Worm (Caenorhabditis elegans): ENCODE data around the gene spas-1.
A peak's percentile ranks its signal among the peaks of the same experiment; 100 is the strongest.

Gene spas-1

ce11 chrV:9132043-9132442 lies 43.5 kb upstream of the spas-1 start, which contains the start of gene F21C10.1:
Gene F21C10.1 (plus strand): TSS chrV:9132343.
- no peak for TF ChIP-seq unc-55 (GFP tag; optimal IDR thresholded peaks at IDR 0.05)
- no peak for TF ChIP-seq sma-9 (GFP tag; optimal IDR thresholded peaks at IDR 0.05)
- no peak for TF ChIP-seq sma-9 (tag; optimal IDR thresholded peaks at IDR 0.05)

- peak; percentile 19 for TF ChIP-seq C34F6.9 (tag; optimal IDR thresholded peaks at IDR 0.05)
- TF ChIP-seq lin-11 (tag; optimal IDR thresholded peaks at IDR 0.05) = peak; percentile 21
- no peak for TF ChIP-seq ama-1 (optimal IDR thresholded peaks at IDR 0.05)
- no peak for TF ChIP-seq nhr-237 (tag; optimal IDR thresholded peaks at IDR 0.05)
- TF ChIP-seq egl-27 (tag; optimal IDR thresholded peaks at IDR 0.05) = no peak
- TF ChIP-seq elt-1 (tag; optimal IDR thresholded peaks at IDR 0.05) = no peak
- no peak for TF ChIP-seq nhr-12 (tag; optimal IDR thresholded peaks at IDR 0.05)
- no peak for TF ChIP-seq fos-1 (tag; optimal IDR thresholded peaks at IDR 0.05)
- no peak for TF ChIP-seq zag-1 (tag; optimal IDR thresholded peaks at IDR 0.05)
- TF ChIP-seq unc-62 (GFP tag; optimal IDR thresholded peaks at IDR 0.05) = no peak
- no peak for TF ChIP-seq gmeb-1 (tag; optimal IDR thresholded peaks at IDR 0.05)
These were observed 41.6 kb upstream of the spas-1 start, which contains the start of gene B0222.1 for ce11 chrV:9133950-9134349. Gene B0222.1 (plus strand): TSS chrV:9134255.

DNA sequence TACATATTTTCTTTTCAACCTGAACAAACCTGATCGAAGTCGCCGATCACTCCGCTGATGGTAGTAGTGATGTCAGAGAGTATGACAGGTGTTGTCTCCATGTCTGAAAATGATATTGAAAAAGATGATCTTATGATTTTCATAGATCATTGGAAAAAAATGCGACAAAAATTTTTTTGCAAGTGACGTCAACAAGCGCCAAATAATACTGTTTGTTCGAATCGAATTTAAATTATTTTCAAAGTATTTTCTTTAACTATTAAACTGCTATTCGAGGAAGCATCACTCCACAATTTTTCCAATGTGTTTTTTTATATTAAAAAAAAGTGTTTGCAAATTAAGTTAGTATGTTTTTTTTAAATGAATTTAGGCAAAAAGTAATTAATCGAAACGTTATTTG lies 38.0 kb upstream of the spas-1 start, which contains the start of gene pitr-2:
TSS of gene pitr-2 (minus strand) at position 101 of the 400 bp plus-strand sequence.
- no peak for TF ChIP-seq ZK546.5 (tag; optimal IDR thresholded peaks at IDR 0.05)
- TF ChIP-seq sem-4 (tag; optimal IDR thresholded peaks at IDR 0.05) = no peak
- no peak for TF ChIP-seq nhr-21 (tag; optimal IDR thresholded peaks at IDR 0.05)
- TF ChIP-seq mbf-1 (tag; optimal IDR thresholded peaks at IDR 0.05) = no peak
- no peak for TF ChIP-seq mdl-1 (tag; optimal IDR thresholded peaks at IDR 0.05)
- TF ChIP-seq gmeb-1 (tag; optimal IDR thresholded peaks at IDR 0.05) = no peak
- no peak for TF ChIP-seq fos-1 (tag; optimal IDR thresholded peaks at IDR 0.05)
- TF ChIP-seq mab-5 (tag; optimal IDR thresholded peaks at IDR 0.05) = no peak
- no peak for TF ChIP-seq unc-39 (tag; optimal IDR thresholded peaks at IDR 0.05)
- TF ChIP-seq nhr-11 (tag; optimal IDR thresholded peaks at IDR 0.05) = no peak
- TF ChIP-seq nhr-23 (tag; optimal IDR thresholded peaks at IDR 0.05) = no peak
- TF ChIP-seq peb-1 (tag; optimal IDR thresholded peaks at IDR 0.05) = no peak
- TF ChIP-seq skn-1 (tag; optimal IDR thresholded peaks at IDR 0.05) = no peak
- no peak for TF ChIP-seq unc-55 (GFP tag; optimal IDR thresholded peaks at IDR 0.05)
- no peak for TF ChIP-seq nhr-237 (tag; optimal IDR thresholded peaks at IDR 0.05)
- TF ChIP-seq elt-1 (tag; optimal IDR thresholded peaks at IDR 0.05) = no peak
- TF ChIP-seq lin-39 (tag; optimal IDR thresholded peaks at IDR 0.05) = no peak

- TF ChIP-seq ztf-11 (tag; optimal IDR thresholded peaks at IDR 0.05) (no peak), nhr-10 (tag; optimal IDR thresholded peaks at IDR 0.05) (no peak), ama-1 (optimal IDR thresholded peaks at IDR 0.05) (no peak), nhr-237 (tag; optimal IDR thresholded peaks at IDR 0.05) (no peak), C34F6.9 (tag; optimal IDR thresholded peaks at IDR 0.05) (no peak), nhr-23 (tag; optimal IDR thresholded peaks at IDR 0.05) (no peak), R02D3.7 (tag; optimal IDR thresholded peaks at IDR 0.05) (no peak), sma-3 (GFP tag; optimal IDR thresholded peaks at IDR 0.05) (no peak), ztf-4 (tag; optimal IDR thresholded peaks at IDR 0.05) (no peak), gmeb-1 (tag; optimal IDR thresholded peaks at IDR 0.05) (no peak), lsy-2 (tag; optimal IDR thresholded peaks at IDR 0.05) (no peak), ceh-16 (tag; optimal IDR thresholded peaks at IDR 0.05) (no peak), lin-13 (GFP tag; optimal IDR thresholded peaks at IDR 0.05) (no peak), mdl-1 (tag; optimal IDR thresholded peaks at IDR 0.05) (no peak), elt-1 (tag; optimal IDR thresholded peaks at IDR 0.05) (no peak), mab-5 (tag; optimal IDR thresholded peaks at IDR 0.05) (no peak), zag-1 (tag; optimal IDR thresholded peaks at IDR 0.05) (no peak), egl-27 (tag; optimal IDR thresholded peaks at IDR 0.05) (no peak), sma-9 (GFP tag; optimal IDR thresholded peaks at IDR 0.05) (no peak), sma-9 (tag; optimal IDR thresholded peaks at IDR 0.05) (no peak), nhr-77 (tag; optimal IDR thresholded peaks at IDR 0.05) (no peak)
These were observed 34.3 kb upstream of the spas-1 start, which contains the start of gene pitr-3 for ce11 chrV:9141297-9141696. Gene pitr-3 (minus strand): TSS chrV:9141397.

DNA sequence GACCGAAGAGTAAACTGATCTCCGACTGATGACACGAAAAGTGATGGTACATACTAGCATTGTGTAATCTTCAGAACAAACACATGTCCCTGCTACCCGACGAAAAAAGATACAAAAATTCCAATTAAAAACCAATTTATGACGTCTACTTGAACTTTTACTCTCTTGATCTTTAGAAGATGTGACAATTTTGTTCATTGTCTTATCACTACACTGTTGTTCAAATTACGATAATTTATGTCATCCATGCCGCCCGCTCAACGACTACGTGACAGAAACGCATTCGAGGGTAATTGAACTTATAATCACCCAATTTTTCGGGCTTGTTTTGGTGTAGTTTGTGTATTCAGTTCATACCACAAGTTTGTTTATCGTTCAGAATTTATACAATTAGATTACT lies 31.7 kb upstream of the spas-1 start:
- TF ChIP-seq nhr-21 (tag; optimal IDR thresholded peaks at IDR 0.05) (peak; percentile 33), sma-9 (GFP tag; optimal IDR thresholded peaks at IDR 0.05) (peak; percentile 60), sma-9 (tag; optimal IDR thresholded peaks at IDR 0.05) (no peak), skn-1 (tag; optimal IDR thresholded peaks at IDR 0.05) (no peak), Y55F3AM.14 (GFP tag; optimal IDR thresholded peaks at IDR 0.05) (no peak), unc-55 (GFP tag; optimal IDR thresholded peaks at IDR 0.05) (no peak), sma-3 (GFP tag; optimal IDR thresholded peaks at IDR 0.05) (peak; percentile 31), egl-27 (tag; optimal IDR thresholded peaks at IDR 0.05) (no peak)
